Worm (Caenorhabditis elegans) whole organism, L3 larva: Measurements from ENCODE around the gene K05D4.9.

Experiments
- elt-1 ChIP-seq: fragments of 150-350 bp; optimal IDR thresholded peaks from 2 replicates; lab custom pipeline; 2014; ENCODE audit warnings: missing biosample characterization, missing genetic modification characterization
- fkh-10 ChIP-seq: sonication (generic microtip); optimal IDR thresholded peaks from 2 replicates; lab custom pipeline; 2017; ENCODE audit warnings: missing biosample characterization, missing genetic modification reagents, missing genetic modification characterization
- mdl-1 ChIP-seq: fragments of 150-350 bp; optimal IDR thresholded peaks from 2 replicates; lab custom pipeline; 2014; ENCODE audit warnings: missing biosample characterization, missing genetic modification characterization
- nhr-28 ChIP-seq: fragments of 150-350 bp; optimal IDR thresholded peaks from 2 replicates; lab custom pipeline; 2014; ENCODE audit warnings: missing biosample characterization, missing genetic modification characterization
- pha-4 ChIP-seq: fragments of 150-350 bp; optimal IDR thresholded peaks from 2 replicates; lab custom pipeline; 2014; ENCODE audit warnings: missing biosample characterization, missing genetic modification reagents, missing genetic modification characterization

DNA sequence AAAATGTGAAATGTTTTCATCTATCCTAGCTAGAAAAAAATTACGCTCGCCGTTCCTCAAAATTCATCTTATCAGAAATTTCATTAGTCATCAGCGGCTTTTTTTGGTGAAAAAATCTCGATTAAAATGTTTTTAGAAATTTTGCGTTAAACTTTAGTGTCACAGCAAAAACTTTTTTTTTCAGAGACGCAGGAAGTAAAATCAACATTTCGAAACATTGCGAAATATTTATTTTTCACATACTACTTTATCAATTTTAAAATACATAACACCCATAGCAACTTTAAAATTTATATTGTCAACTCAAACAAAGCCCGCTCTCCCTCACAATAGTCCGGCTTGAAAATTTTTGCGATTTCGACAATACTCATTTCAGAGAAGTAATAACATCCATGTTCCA, 39.4 kb downstream of the K05D4.9 start:
- TF ChIP-seq nhr-28 (tag; lab: Kevin White, UChicago) (no peak), pha-4 (tag; lab: Kevin White, UChicago) (no peak), mdl-1 (tag; lab: Kevin White, UChicago) (no peak), elt-1 (tag; lab: Kevin White, UChicago) (no peak), fkh-10 (GFP tag; lab: Kevin White, UChicago) (no peak)
